Fruit fly (Drosophila melanogaster): Measurements from ENCODE around the gene Gbs-76A.

DNA sequence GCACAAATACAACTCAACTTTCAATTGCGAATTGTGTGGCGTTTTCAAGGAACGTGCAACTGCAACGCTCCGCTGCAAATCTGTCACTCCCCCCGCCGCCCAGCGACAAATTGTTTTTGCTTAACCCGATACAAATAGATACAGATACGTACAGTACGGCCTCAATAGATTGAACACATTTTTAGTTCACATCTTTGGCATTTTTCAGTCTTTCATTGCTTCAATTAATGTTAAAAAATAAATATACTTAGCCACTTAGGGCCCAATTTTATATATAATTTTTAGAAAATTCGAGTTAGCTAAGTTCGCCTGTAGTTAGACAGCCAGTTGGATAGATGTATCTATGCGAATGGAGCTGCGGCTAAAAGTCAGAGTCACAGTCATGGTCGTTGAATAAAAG is 33.5 kb upstream of the Gbs-76A start:
- TF ChIP-seq psq (GFP tag; optimal IDR thresholded peaks at IDR 0.05) = no peak
- no peak for TF ChIP-seq Jra (GFP tag; optimal IDR thresholded peaks at IDR 0.05)
- no peak for TF ChIP-seq Sp1 (GFP tag; optimal IDR thresholded peaks at IDR 0.05)
- TF ChIP-seq dl (GFP tag; optimal IDR thresholded peaks at IDR 0.05; ENCODE audit: insufficient read depth in 1 of 2, partially characterized antibody in 2 of 2) = no peak
- TF ChIP-seq dsf (GFP tag; optimal IDR thresholded peaks at IDR 0.05; ENCODE audit: borderline replicate concordance) = no peak
- TF ChIP-seq fru (GFP tag; optimal IDR thresholded peaks at IDR 0.05) = no peak
